Worm (Caenorhabditis elegans) whole organism, mixed stage, embryonic: ENCODE data around the gene F44D12.16.

Source experiments
- nhr-28 ChIP-seq: fragments of 150-350 bp; optimal IDR thresholded peaks from 2 replicates; lab custom pipeline; 2014; ENCODE audit warnings: missing biosample characterization, missing genetic modification characterization
- sptf-1 ChIP-seq: sonication (generic microtip); optimal IDR thresholded peaks from 2 replicates; lab custom pipeline; 2017; ENCODE audit warnings: mild to moderate bottlenecking, missing genetic modification characterization, moderate library complexity, missing compliant biosample characterization

DNA sequence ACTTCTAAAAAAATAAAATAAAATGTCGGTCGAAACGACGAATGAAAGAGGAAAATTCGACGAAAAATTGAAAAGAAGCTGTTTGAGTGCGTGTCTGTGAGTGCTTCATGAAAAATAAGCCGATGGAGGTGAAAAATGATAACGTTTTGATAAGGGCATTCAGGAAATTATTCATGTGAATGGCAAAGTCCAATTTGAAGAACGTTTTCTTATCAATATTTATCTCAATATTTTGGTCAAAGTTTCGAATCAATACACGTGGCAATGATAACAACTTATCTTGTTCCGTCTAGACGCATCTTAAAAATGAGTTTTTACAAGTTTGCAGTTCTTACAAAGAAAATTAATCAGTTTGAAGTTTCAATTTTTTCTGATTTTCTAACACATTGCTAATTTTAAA, 30.3 kb downstream of the F44D12.16 start:
- TF ChIP-seq nhr-28 (tag; lab: Kevin White, UChicago) (no peak), sptf-1 (tag; lab: Kevin White, UChicago) (no peak)
